Fruit fly (Drosophila melanogaster) whole organism, larva: ENCODE results near the gene zen2.

ENCODE experiments used
- noc ChIP-seq: fragments of 200-800 bp; sonication (Bioruptor generic); optimal IDR thresholded peaks from 3 replicates; lab custom pipeline; 2019; ENCODE audit warnings: missing biosample characterization, mild to moderate bottlenecking, missing genetic modification characterization, moderate library complexity

The zen2 gene

dm6 chr3R:6744036-6744435 is at the start of gene zen2:
zen2 (minus strand) TSS chr3R:6744136.
- no peak for TF ChIP-seq noc (tag; lab: Kevin White, UChicago)

DNA sequence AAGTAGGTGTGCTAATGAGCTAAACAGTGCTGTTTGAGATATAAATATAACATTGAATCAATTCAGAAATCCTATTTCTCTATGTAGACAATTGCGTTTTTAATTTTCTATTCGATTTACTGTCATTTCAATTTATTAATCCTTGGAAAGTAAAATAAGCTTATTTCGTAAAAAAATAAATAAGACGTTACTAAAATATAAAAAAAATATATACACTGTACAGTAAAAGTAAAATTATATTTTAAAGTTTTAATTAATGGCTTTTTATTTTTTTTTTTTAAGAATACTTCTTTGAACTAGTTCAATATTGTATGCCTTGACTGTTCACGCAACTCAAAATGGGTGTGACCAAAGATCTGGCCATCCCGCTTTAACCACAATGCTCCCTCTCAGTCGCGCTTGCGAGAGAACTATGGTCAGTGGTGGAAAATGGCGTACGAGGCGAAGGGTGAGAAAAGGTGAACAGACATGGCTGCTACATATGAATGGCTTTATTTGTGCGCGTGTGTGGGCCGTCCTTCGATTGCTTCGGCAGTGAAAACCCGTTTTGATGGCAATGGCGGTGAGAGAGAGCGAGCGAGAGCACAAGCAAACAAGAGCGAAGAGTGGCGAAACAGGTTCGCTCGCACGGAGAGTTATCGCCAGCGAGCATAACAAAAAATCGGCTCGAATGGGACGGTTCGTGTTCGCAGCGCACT is 47.4 kb upstream of the zen2 start, which contains the start of gene Dfd:
Dfd (plus strand) TSS at position 648 of the 698 bp plus-strand sequence.
- TF ChIP-seq noc (tag; lab: Kevin White, UChicago) = no peak

dm6 chr3R:6780004-6780403 is 36.1 kb upstream of the zen2 start:
- TF ChIP-seq noc (tag; lab: Kevin White, UChicago) = no peak

DNA sequence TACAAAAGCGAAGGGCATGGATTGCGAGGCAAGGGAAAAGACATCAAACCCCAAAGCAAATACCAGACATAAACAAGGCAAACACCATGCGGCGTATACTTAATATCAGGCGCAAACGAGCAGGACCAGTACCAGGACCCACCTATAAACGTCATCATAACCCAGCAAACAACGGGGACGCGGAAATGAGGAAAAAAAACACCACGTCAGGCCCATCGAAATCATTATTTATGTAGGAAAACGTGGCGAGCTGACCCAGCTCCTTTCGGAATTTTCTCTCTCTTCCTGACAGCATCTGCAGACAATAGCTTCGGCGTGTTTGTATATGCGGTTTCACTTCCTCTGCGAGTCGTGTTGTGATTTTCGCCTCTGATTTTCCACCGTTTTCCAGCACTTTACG is 32.9 kb upstream of the zen2 start:
- no peak for TF ChIP-seq noc (tag; lab: Kevin White, UChicago)

- no peak for TF ChIP-seq noc (tag; lab: Kevin White, UChicago)
Observed at dm6 chr3R:6771797-6772196, 27.9 kb upstream of the zen2 start.

- TF ChIP-seq noc (tag; lab: Kevin White, UChicago) = no peak
Observed at dm6 chr3R:6768256-6768655, 24.3 kb upstream of the zen2 start.

DNA sequence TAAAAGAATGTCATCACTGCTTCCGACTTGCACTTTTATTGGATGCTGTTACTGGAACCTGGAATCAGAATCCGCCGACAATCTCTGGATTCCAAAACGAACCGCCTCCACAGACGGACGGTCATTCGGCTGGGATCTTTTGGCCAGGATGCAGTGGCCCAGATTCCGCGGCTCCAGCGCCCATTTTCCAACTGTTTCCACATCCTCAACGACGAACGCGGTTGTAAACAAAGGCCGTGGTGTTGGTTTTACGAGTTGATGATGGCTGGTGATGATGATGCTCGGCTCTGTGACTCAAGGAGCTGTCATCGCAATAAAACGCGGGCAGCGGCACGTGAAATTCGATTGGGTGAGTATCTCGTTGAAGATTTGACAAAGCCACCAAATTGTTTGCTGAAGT is 23.0 kb upstream of the zen2 start:
- TF ChIP-seq noc (tag; lab: Kevin White, UChicago) = no peak

- no peak for TF ChIP-seq noc (tag; lab: Kevin White, UChicago)
Observed at dm6 chr3R:6766171-6766591, 22.2 kb upstream of the zen2 start.

dm6 chr3R:6764848-6765247 is 20.9 kb upstream of the zen2 start:
- no peak for TF ChIP-seq noc (tag; lab: Kevin White, UChicago)

dm6 chr3R:6762794-6763407 is 19.0 kb upstream of the zen2 start:
- peak; percentile 16 for TF ChIP-seq noc (tag; lab: Kevin White, UChicago)

- no peak for TF ChIP-seq noc (tag; lab: Kevin White, UChicago)
Observed at dm6 chr3R:6762188-6762643, 18.3 kb upstream of the zen2 start, which contains the start of gene Ama. Ama (plus strand) TSS chr3R:6762593.

DNA sequence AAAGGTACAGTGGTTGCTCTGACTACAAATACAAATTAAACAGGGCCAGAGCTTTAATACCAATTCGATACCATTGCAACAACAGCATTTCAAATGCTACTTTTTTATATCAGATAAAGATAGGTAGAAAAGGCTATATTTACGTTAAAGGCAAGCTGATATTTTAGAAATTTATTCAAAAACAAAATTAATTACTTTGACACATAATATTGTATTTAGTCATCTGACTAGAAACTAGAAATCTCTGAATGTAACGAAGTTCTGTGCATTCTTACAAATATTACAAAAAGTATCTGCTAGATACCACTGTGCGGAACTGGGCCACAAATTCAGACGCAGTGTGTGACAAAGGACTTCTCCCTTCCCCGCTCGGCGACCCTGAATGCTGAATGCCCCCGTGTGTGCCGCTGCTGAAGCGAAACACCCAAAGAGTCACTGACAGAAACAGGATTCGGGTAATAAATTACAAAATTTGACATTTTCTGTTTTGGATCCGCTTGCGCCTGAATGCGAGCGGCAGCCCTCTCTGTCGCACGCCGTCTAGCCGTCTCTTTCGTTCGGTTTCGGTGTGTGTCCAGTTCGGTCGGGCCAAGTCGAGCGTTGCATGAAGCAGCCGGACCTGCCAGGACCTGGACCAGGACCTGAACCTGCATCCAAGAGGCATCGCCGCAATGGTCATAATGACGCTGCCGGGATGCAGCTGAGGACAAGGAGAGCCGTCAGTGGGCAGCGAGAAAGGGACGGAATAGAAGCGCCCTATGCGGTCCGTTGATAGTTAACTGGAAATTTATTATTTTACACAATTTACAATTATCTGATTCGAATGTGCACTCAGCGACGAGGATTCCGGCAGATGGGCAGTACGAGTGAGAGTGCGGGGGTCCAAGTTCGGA is 17.1 kb upstream of the zen2 start:
- TF ChIP-seq noc (tag; lab: Kevin White, UChicago) = no peak

dm6 chr3R:6759419-6759818 is 15.5 kb upstream of the zen2 start, which contains the start of gene bcd:
bcd (minus strand) TSS chr3R:6759466.
- TF ChIP-seq noc (tag; lab: Kevin White, UChicago) = no peak

DNA sequence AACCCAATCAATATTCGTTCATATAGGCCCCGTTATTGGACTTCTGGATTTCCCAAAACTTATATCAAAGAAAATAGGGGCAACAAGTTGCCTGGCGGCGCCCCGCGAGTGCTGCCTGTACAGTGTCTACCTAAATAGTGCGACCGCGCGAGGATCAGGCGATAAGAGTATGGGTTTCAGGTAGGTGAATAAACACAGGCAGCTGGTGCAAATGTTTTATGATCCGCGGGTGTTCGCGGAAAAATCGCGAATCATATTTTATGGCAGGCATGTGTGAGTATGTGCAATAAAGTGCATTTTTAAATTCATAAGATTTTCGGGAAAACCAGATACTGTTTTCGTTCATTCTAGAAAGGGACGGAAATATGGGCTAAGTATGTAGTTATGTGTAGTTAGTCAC is 11.5 kb upstream of the zen2 start:
- TF ChIP-seq noc (tag; lab: Kevin White, UChicago) = no peak

DNA sequence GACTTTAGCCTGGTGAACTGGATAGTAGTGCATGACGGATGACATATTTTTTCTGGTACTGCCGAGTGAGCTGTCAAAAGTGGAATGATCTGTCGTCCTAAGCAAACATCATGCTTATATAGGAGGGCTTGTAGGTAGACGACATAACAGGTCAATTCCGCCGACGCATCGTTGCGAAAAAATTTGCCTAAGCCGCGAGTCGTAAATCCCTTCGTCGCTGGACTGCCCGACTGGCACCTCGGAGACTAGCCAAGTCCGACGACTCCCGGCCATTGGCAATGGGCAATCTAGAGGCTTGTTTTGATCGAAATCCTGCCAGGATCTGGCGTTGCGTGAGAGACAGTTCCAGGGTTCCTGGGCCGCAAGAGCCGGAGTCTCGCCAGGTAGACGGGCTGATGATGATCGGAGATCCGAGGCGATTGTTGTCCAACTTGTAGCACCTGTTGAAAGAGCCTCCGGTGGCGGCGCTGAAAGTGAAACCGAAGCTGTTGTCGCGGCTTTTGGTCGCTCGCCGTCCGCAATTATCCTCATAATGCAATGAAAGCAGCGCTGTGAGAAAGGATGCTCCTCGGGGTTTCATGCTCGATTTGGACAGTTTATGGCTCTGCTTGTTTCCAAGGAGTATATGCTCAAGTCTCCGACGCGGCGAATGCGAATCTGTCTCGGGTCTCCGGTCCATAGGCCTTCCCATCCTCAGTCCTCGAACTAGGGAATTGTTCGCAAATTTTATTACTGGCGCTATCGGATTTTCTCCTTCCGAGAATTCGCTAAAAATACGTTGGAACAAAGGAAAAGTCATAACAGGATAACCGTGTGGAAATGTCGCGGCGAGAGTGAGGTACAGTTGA is 10.4 kb upstream of the zen2 start, which contains the start of gene zen:
zen (minus strand) TSS at position 91 of the 848 bp plus-strand sequence.
- TF ChIP-seq noc (tag; lab: Kevin White, UChicago) = no peak
